Worm (Caenorhabditis elegans) whole organism, young adult: Measurements from ENCODE around the gene ZK105.3.

ENCODE experiments used
- K11D2.4 ChIP-seq: fragments of 200-800 bp; sonication (Bioruptor generic); IDR thresholded peaks from 2 replicates; pipeline ENCODE4 v1.3.6; 2022; ENCODE audit warnings: missing genetic modification reagents, missing genetic modification characterization, missing compliant biosample characterization
- bed-2 ChIP-seq: fragments of 200-800 bp; sonication (Bioruptor generic); IDR thresholded peaks from 2 replicates; pipeline ENCODE4 v1.3.6; 2022; ENCODE audit warnings: missing genetic modification reagents, missing genetic modification characterization, missing compliant biosample characterization
- chd-7 ChIP-seq: sonication (generic microtip); optimal IDR thresholded peaks from 2 replicates; lab custom pipeline; 2016; ENCODE audit warnings: mild to moderate bottlenecking, missing genetic modification characterization, moderate library complexity, missing compliant biosample characterization
- rpc-1 ChIP-seq, 2 experiments: fragments of 150-350 bp in 1 of 2; sonication (generic microtip) in 1 of 2; optimal IDR thresholded peaks; 2 replicates each; lab custom pipeline; 2014 to 2018; ENCODE audit warnings: missing biosample characterization in 1 of 2, missing genetic modification characterization in 1 of 2, missing genetic modification reagents in 1 of 2, missing genotype in 1 of 2

ce11 chrV:7693394-7693793, 3.5 kb upstream of the ZK105.3 start, which contains the start of gene C12D5.10:
- TF ChIP-seq K11D2.4 (GFP tag; lab: Robert Waterston, UW), result no peak
- TF ChIP-seq bed-2 (GFP tag; lab: Robert Waterston, UW), result no peak
- TF ChIP-seq rpc-1 (optimal IDR thresholded peaks at IDR 0.05; lab: Kevin White, UChicago), result no peak
- no peak for TF ChIP-seq rpc-1 (tag; optimal IDR thresholded peaks at IDR 0.05; lab: Kevin White, UChicago)
- TF ChIP-seq chd-7 (tag; lab: Kevin White, UChicago), result no peak
